Fruit fly (Drosophila melanogaster) whole organism, pupa: Measurements from ENCODE around the gene RecQ4.

Experiments
- CG10348 ChIP-seq: fragments of 200-800 bp; sonication (Bioruptor generic); IDR thresholded peaks from 2 replicates; pipeline ENCODE4 v1.3.6; 2022; ENCODE audit warnings: missing biosample characterization, missing genetic modification characterization
- CG12605 ChIP-seq: fragments of 200-800 bp; sonication (Bioruptor generic); IDR thresholded peaks from 2 replicates; pipeline ENCODE4 v1.3.6; 2022; ENCODE audit warnings: missing biosample characterization, missing genetic modification characterization
- CG13204 ChIP-seq: fragments of 200-800 bp; sonication (Bioruptor generic); optimal IDR thresholded peaks from 2 replicates; lab custom pipeline; 2018; ENCODE audit warnings: missing biosample characterization, mild to moderate bottlenecking, missing genetic modification characterization, moderate library complexity
- CG14655 ChIP-seq: fragments of 200-800 bp; sonication (Bioruptor generic); optimal IDR thresholded peaks from 3 replicates; lab custom pipeline; 2017; ENCODE audit warnings: mild to moderate bottlenecking, missing biosample characterization, missing genetic modification reagents, missing genetic modification characterization
- CG17806 ChIP-seq: fragments of 200-800 bp; sonication (Bioruptor generic); optimal IDR thresholded peaks from 2 replicates; lab custom pipeline; 2018; ENCODE audit warnings: missing biosample characterization, mild to moderate bottlenecking, missing genetic modification characterization, moderate library complexity
- CG32121 ChIP-seq: fragments of 200-800 bp; sonication (Bioruptor generic); IDR thresholded peaks from 2 replicates; pipeline ENCODE4 v1.3.6; 2022; ENCODE audit warnings: missing biosample characterization, missing genetic modification characterization
- CG8301 ChIP-seq: fragments of 200-800 bp; sonication (Bioruptor generic); optimal IDR thresholded peaks from 2 replicates; lab custom pipeline; 2018; ENCODE audit warnings: missing biosample characterization, mild to moderate bottlenecking, missing genetic modification characterization
- EcR ChIP-seq: fragments of 200-800 bp; sonication (Bioruptor generic); optimal IDR thresholded peaks from 3 replicates; lab custom pipeline; 2019; ENCODE audit warnings: missing biosample characterization, missing genetic modification characterization, mild to moderate bottlenecking, moderate library complexity, missing genetic modification reagents
- Ets98B ChIP-seq: fragments of 200-800 bp; sonication (Bioruptor generic); IDR thresholded peaks from 2 replicates; pipeline ENCODE4 v1.3.6; 2022; ENCODE audit warnings: missing biosample characterization, missing genetic modification characterization
- Pif1B ChIP-seq: fragments of 200-800 bp; sonication (Bioruptor generic); optimal IDR thresholded peaks from 3 replicates; lab custom pipeline; 2016; ENCODE audit warnings: missing biosample characterization, missing genetic modification characterization
- gl ChIP-seq: fragments of 200-800 bp; sonication (Bioruptor generic); optimal IDR thresholded peaks from 2 replicates; lab custom pipeline; 2018; ENCODE audit warnings: missing biosample characterization, mild to moderate bottlenecking, missing genetic modification characterization
- rn ChIP-seq: fragments of 200-800 bp; sonication (Bioruptor generic); IDR thresholded peaks from 2 replicates; pipeline ENCODE4 v1.3.6; 2022; ENCODE audit warnings: missing biosample characterization, missing genetic modification characterization

dm6 chr3L:8187397-8187811, 11.6 kb upstream of the RecQ4 start:
- TF ChIP-seq CG8301 (no peak), CG14655 (GFP tag; lab: Kevin White, UChicago) (no peak), CG17806 (no peak), CG13204 (no peak), Ets98B (GFP tag; lab: Robert Waterston, UW) (peak; percentile 16; the same call in 1 of the 2 replicates), EcR (GFP tag; lab: Kevin White, UChicago) (no peak), Pif1B (no peak), CG10348 (no peak), gl (tag; lab: Kevin White, UChicago) (no peak), CG12605 (GFP tag; lab: Robert Waterston, UW) (no peak), rn (GFP tag; lab: Robert Waterston, UW) (no peak), CG32121 (0 out of 2 replicates have a peak, but pooled peaks have one; percentile 30)
